Fruit fly (Drosophila melanogaster) whole organism, embryonic: Measurements from ENCODE around the gene Pxd.

Experiments
- Aef1 ChIP-seq: fragments of 200-800 bp; sonication (Bioruptor generic); IDR thresholded peaks from 3 replicates; pipeline ENCODE4 v1.3.6; 2022; ENCODE audit warnings: missing biosample characterization, missing genetic modification characterization
- Atf3 ChIP-seq: fragments of 200-800 bp; sonication (Bioruptor generic); optimal IDR thresholded peaks from 3 replicates; lab custom pipeline; 2016; ENCODE audit warnings: missing biosample characterization, missing genetic modification characterization
- Awh ChIP-seq: fragments of 200-800 bp; sonication (Bioruptor generic); IDR thresholded peaks from 2 replicates; pipeline ENCODE4, ENCODE4 v1.3.6; 2022; ENCODE audit warnings: missing biosample characterization, missing genetic modification characterization
- Bteb2 ChIP-seq: fragments of 200-800 bp; sonication (Bioruptor generic); optimal IDR thresholded peaks from 2 replicates; lab custom pipeline; 2016; ENCODE audit warnings: missing biosample characterization, missing genetic modification characterization
- CG10147 ChIP-seq: fragments of 200-800 bp; sonication (Bioruptor generic); optimal IDR thresholded peaks from 2 replicates; lab custom pipeline; 2019; ENCODE audit warnings: missing biosample characterization, mild to moderate bottlenecking, missing genetic modification characterization, moderate library complexity
- CG10321 ChIP-seq: fragments of 200-800 bp; sonication (Bioruptor generic); IDR thresholded peaks from 2 replicates; pipeline ENCODE4 v1.3.6; 2022; ENCODE audit warnings: missing biosample characterization, missing genetic modification characterization
- CG12769 ChIP-seq: fragments of 200-800 bp; sonication (Bioruptor generic); optimal IDR thresholded peaks from 2 replicates; lab custom pipeline; 2019; ENCODE audit warnings: missing biosample characterization, mild to moderate bottlenecking, missing genetic modification characterization, moderate library complexity
- CG13424 ChIP-seq: fragments of 200-800 bp; sonication (Bioruptor generic); optimal IDR thresholded peaks from 2 replicates; lab custom pipeline; 2019; ENCODE audit warnings: missing biosample characterization, mild to moderate bottlenecking, missing genetic modification characterization, moderate library complexity
- CG14860 ChIP-seq: fragments of 200-800 bp; sonication (Bioruptor generic); IDR thresholded peaks from 3 replicates; pipeline ENCODE4 v1.3.6; 2022; ENCODE audit warnings: missing biosample characterization, missing genetic modification characterization; ENCODE audit not compliant: partially characterized antibody
- CG16815 ChIP-seq: fragments of 200-800 bp; sonication (Bioruptor generic); optimal IDR thresholded peaks from 3 replicates; lab custom pipeline; 2017; ENCODE audit warnings: missing biosample characterization, mild to moderate bottlenecking, missing genetic modification characterization
- CG16863 ChIP-seq: fragments of 200-800 bp; sonication (Bioruptor generic); optimal IDR thresholded peaks from 3 replicates; lab custom pipeline; 2016; ENCODE audit warnings: missing biosample characterization, missing genetic modification characterization
- CG2202 ChIP-seq: fragments of 200-800 bp; sonication (Bioruptor generic); optimal IDR thresholded peaks from 2 replicates; lab custom pipeline; 2018; ENCODE audit warnings: missing biosample characterization, mild to moderate bottlenecking, missing genetic modification characterization
- CG30431 ChIP-seq: fragments of 200-800 bp; sonication (Bioruptor generic); optimal IDR thresholded peaks from 2 replicates; lab custom pipeline; 2017; ENCODE audit warnings: missing biosample characterization, missing genetic modification characterization
- CG31224 ChIP-seq: fragments of 200-800 bp; sonication (Bioruptor generic); IDR thresholded peaks from 2 replicates; pipeline ENCODE4 v1.3.6; 2022; ENCODE audit warnings: missing biosample characterization, missing genetic modification characterization
- CG33213 ChIP-seq: fragments of 200-800 bp; sonication (Bioruptor generic); optimal IDR thresholded peaks from 3 replicates; lab custom pipeline; 2016; ENCODE audit warnings: missing biosample characterization, missing genetic modification characterization
- CG43689 ChIP-seq: fragments of 200-800 bp; sonication (Bioruptor generic); IDR thresholded peaks from 2 replicates; pipeline ENCODE4 v1.3.6; 2022; ENCODE audit warnings: missing biosample characterization, missing genetic modification characterization
- CG8281 ChIP-seq: fragments of 200-800 bp; sonication (Bioruptor generic); optimal IDR thresholded peaks from 2 replicates; lab custom pipeline; 2018; ENCODE audit warnings: missing biosample characterization, mild to moderate bottlenecking, missing genetic modification characterization, moderate library complexity
- D19A ChIP-seq: fragments of 200-800 bp; optimal IDR thresholded peaks from 3 replicates; lab custom pipeline; 2019; ENCODE audit warnings: missing biosample characterization, mild to moderate bottlenecking, missing genetic modification characterization, moderate library complexity
- D19B ChIP-seq: fragments of 200-800 bp; sonication (Bioruptor generic); optimal IDR thresholded peaks from 2 replicates; lab custom pipeline; 2017; ENCODE audit warnings: missing biosample characterization, mild to moderate bottlenecking, missing genetic modification characterization
- Dbx ChIP-seq: fragments of 200-800 bp; sonication (Bioruptor generic); IDR thresholded peaks from 3 replicates; pipeline ENCODE4 v1.3.6; 2022; ENCODE audit warnings: missing biosample characterization, missing genetic modification characterization
- Drgx ChIP-seq: fragments of 200-800 bp; sonication (Bioruptor generic); IDR thresholded peaks from 2 replicates; pipeline ENCODE4 v1.3.6; 2022; ENCODE audit warnings: missing biosample characterization, missing genetic modification characterization
- Fer3 ChIP-seq: fragments of 200-800 bp; sonication (Bioruptor generic); optimal IDR thresholded peaks from 2 replicates; lab custom pipeline; 2018; ENCODE audit warnings: missing biosample characterization, mild to moderate bottlenecking, missing genetic modification characterization, moderate library complexity
- MESR4 ChIP-seq: fragments of 200-800 bp; sonication (Bioruptor generic); optimal IDR thresholded peaks from 2 replicates; lab custom pipeline; 2018; ENCODE audit warnings: missing biosample characterization, mild to moderate bottlenecking, missing genetic modification characterization, moderate library complexity
- Ssrp ChIP-seq: fragments of 200-800 bp; sonication (Bioruptor generic); optimal IDR thresholded peaks from 2 replicates; lab custom pipeline; 2018; ENCODE audit warnings: missing biosample characterization, mild to moderate bottlenecking, missing genetic modification characterization, moderate library complexity
- Stat92E ChIP-seq, 3 experiments: fragments of >200 bp in 2 of 3; fragments of 200-800 bp in 1 of 3; sonication (Bioruptor generic) in 1 of 3; optimal IDR thresholded peaks; 2 replicates each; lab custom pipeline; 2017 to 2019; ENCODE audit warnings: missing biosample characterization in 3 of 3, missing genetic modification characterization in 3 of 3, mild to moderate bottlenecking in 1 of 3, moderate library complexity in 1 of 3
- br ChIP-seq: fragments of >200 bp; optimal IDR thresholded peaks from 2 replicates; lab custom pipeline; 2017
- cad ChIP-seq: fragments of >200 bp; optimal IDR thresholded peaks from 2 replicates; lab custom pipeline; 2017; ENCODE audit warnings: missing biosample characterization, missing genetic modification characterization
- croc ChIP-seq: fragments of 200-800 bp; sonication (Bioruptor generic); conservative IDR thresholded peaks from 3 replicates; pipeline ENCODE4 v1.3.6; 2022; ENCODE audit warnings: missing biosample characterization, missing genetic modification characterization
- crol ChIP-seq: fragments of 200-800 bp; sonication (Bioruptor generic); IDR thresholded peaks from 2 replicates; pipeline ENCODE4 v1.3.6; 2022; ENCODE audit warnings: missing biosample characterization, missing genetic modification characterization
- dm ChIP-seq: fragments of 200-800 bp; sonication (Bioruptor generic); optimal IDR thresholded peaks from 3 replicates; lab custom pipeline; 2016; ENCODE audit warnings: missing biosample characterization, missing genetic modification characterization
- eve ChIP-seq, 2 experiments: fragments of >200 bp; optimal IDR thresholded peaks; 2 replicates each; lab custom pipeline; 2017; ENCODE audit warnings: missing biosample characterization in 2 of 2, missing genetic modification characterization in 2 of 2
- exex ChIP-seq: fragments of 200-800 bp; sonication (Bioruptor generic); optimal IDR thresholded peaks from 4 replicates; lab custom pipeline; 2018; ENCODE audit warnings: missing biosample characterization, mild to moderate bottlenecking, missing genetic modification characterization, moderate library complexity
- fd3F ChIP-seq: fragments of 200-800 bp; sonication (Bioruptor generic); optimal IDR thresholded peaks from 2 replicates; lab custom pipeline; 2018; ENCODE audit warnings: missing biosample characterization, mild to moderate bottlenecking, missing genetic modification characterization, moderate library complexity
- fd64A ChIP-seq: fragments of 200-800 bp; sonication (Bioruptor generic); optimal IDR thresholded peaks from 3 replicates; lab custom pipeline; 2018; ENCODE audit warnings: missing biosample characterization, mild to moderate bottlenecking, missing genetic modification characterization
- gfzf ChIP-seq: fragments of 200-800 bp; sonication (Bioruptor generic); optimal IDR thresholded peaks from 2 replicates; lab custom pipeline; 2016; ENCODE audit warnings: missing biosample characterization, mild to moderate bottlenecking, missing genetic modification characterization, moderate library complexity
- her ChIP-seq: fragments of 200-800 bp; sonication (Bioruptor generic); optimal IDR thresholded peaks from 2 replicates; lab custom pipeline; 2016; ENCODE audit warnings: missing biosample characterization, missing genetic modification characterization
- inv ChIP-seq: fragments of 200-800 bp; sonication (Bioruptor generic); IDR thresholded peaks from 2 replicates; pipeline ENCODE4 v1.3.6; 2022; ENCODE audit warnings: missing biosample characterization, missing genetic modification characterization; ENCODE audit not compliant: partially characterized antibody
- onecut ChIP-seq: fragments of 200-800 bp; sonication (Bioruptor generic); IDR thresholded peaks from 2 replicates; pipeline ENCODE4 v1.3.6; 2022; ENCODE audit warnings: missing biosample characterization, missing genetic modification characterization
- pnt ChIP-seq: fragments of 200-800 bp; sonication (Bioruptor generic); optimal IDR thresholded peaks from 3 replicates; lab custom pipeline; 2016; ENCODE audit warnings: missing biosample characterization, missing genetic modification characterization
- psq ChIP-seq: fragments of 200-800 bp; sonication (Bioruptor generic); optimal IDR thresholded peaks from 2 replicates; lab custom pipeline; 2017; ENCODE audit warnings: missing biosample characterization, missing genetic modification characterization
- pzg ChIP-seq: fragments of 200-800 bp; sonication (Bioruptor generic); optimal IDR thresholded peaks from 3 replicates; lab custom pipeline; 2018; ENCODE audit warnings: missing biosample characterization, mild to moderate bottlenecking, missing genetic modification characterization, moderate library complexity
- sc ChIP-seq, 3 experiments: fragments of >200 bp in 2 of 3; fragments of 200-800 bp in 1 of 3; sonication (Bioruptor generic) in 1 of 3; optimal IDR thresholded peaks; 2 replicates in 2 of 3; 3 replicates in 1 of 3; lab custom pipeline; 2017; ENCODE audit warnings: mild to moderate bottlenecking in 1 of 3, missing biosample characterization in 1 of 3, missing genetic modification characterization in 1 of 3, missing genetic modification reagents in 1 of 3
- schlank ChIP-seq: fragments of 200-800 bp; sonication (Bioruptor generic); optimal IDR thresholded peaks from 2 replicates; lab custom pipeline; 2018; ENCODE audit warnings: missing biosample characterization, mild to moderate bottlenecking, missing genetic modification characterization
- sd ChIP-seq: fragments of 200-800 bp; sonication (Bioruptor generic); optimal IDR thresholded peaks from 3 replicates; lab custom pipeline; 2018; ENCODE audit warnings: missing biosample characterization, mild to moderate bottlenecking, missing genetic modification characterization, moderate library complexity
- sens-2 ChIP-seq: fragments of 200-800 bp; sonication (Bioruptor generic); IDR thresholded peaks from 2 replicates; pipeline ENCODE4 v1.3.6; 2022; ENCODE audit warnings: missing biosample characterization, missing genetic modification characterization
- sisA ChIP-seq: fragments of 200-800 bp; sonication (Bioruptor generic); IDR thresholded peaks from 2 replicates; pipeline ENCODE4 v1.3.6; 2022; ENCODE audit warnings: missing biosample characterization, missing genetic modification characterization
- toy ChIP-seq: fragments of 200-800 bp; sonication (Bioruptor generic); IDR thresholded peaks from 2 replicates; pipeline ENCODE4 v1.3.6; 2022; ENCODE audit warnings: missing biosample characterization, missing genetic modification characterization
- zf30C ChIP-seq: fragments of 200-800 bp; sonication (Bioruptor generic); optimal IDR thresholded peaks from 3 replicates; lab custom pipeline; 2018; ENCODE audit warnings: missing biosample characterization, mild to moderate bottlenecking, missing genetic modification characterization

Pxd gene

DNA sequence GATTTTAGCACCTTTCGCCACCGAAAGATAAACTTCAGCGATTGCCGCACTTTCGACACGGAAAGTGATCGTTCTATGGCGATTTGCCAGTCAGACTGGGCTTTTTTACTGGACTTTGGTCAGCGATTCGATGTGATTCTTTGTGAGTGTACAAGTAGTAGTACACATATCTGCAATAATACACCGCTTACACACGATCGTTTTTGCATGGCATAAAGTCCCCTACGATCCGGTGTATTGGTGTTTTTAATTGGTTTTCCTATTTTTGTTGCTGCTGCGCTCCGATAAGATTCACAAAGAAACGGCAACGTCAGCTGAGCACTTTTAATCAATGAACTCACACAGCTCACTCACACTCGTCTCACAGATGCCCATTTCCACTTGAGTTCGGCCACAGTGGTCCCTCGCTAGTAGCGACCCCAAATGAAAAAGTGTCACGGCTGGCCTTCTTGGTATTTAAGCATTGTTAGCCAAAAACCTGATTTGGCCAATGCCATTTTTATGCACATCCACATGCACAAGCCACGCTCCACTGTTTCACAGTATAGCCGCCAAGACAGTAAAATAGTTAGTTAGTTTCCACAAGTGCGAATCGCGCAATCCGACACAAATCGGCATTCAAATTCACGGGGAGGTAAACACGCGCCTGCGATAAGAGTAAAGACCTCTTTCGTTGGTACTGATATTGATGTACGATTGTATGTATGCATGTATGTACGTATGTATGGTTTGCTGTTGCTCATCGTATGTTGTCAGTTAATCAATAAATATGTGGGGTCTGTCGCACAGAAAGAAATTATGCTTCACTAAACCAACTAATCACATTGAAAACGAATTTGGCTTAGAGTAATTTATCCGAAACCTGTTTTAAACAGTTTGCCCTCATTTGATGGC is 27.9 kb upstream of the Pxd start (continued):
- peak; percentile 89 for TF ChIP-seq CG16863 (GFP tag; lab: Kevin White, UChicago)
- peak; percentile 87 for TF ChIP-seq Atf3 (GFP tag; lab: Kevin White, UChicago)
- peak; percentile 95 for TF ChIP-seq Fer3 (tag; lab: Kevin White, UChicago)
- TF ChIP-seq br (lab: Kevin White, UChicago), result no peak
- peak; percentile 31 for TF ChIP-seq psq
- peak; percentile 68 for TF ChIP-seq croc
- TF ChIP-seq CG33213 (GFP tag; lab: Kevin White, UChicago), result peak; percentile 89
- TF ChIP-seq Bteb2, result peak; percentile 95
- peak; percentile 96 for TF ChIP-seq exex (tag; lab: Kevin White, UChicago)
- TF ChIP-seq Stat92E (GFP tag; optimal IDR thresholded peaks at IDR 0.05; lab: Kevin White, UChicago), result no peak
- no peak for TF ChIP-seq sc (optimal IDR thresholded peaks at IDR 0.05; lab: Kevin White, UChicago)
- no peak for TF ChIP-seq sc (GFP tag; optimal IDR thresholded peaks at IDR 0.05; lab: Kevin White, UChicago)
- TF ChIP-seq fd3F (GFP tag; lab: Kevin White, UChicago), result peak; percentile 95
- peak; percentile 99 for TF ChIP-seq CG12769 (tag; lab: Kevin White, UChicago)
- peak; percentile 91 for TF ChIP-seq CG13424 (tag; lab: Kevin White, UChicago)
- peak; percentile 77 for TF ChIP-seq Ssrp (tag; lab: Kevin White, UChicago)
- no peak for TF ChIP-seq CG14860 (GFP tag; lab: Robert Waterston, UW)
- peak; percentile 85 for TF ChIP-seq pnt (GFP tag; lab: Kevin White, UChicago)
- peak; percentile 85 for TF ChIP-seq CG10147 (GFP tag; lab: Kevin White, UChicago)
- TF ChIP-seq gfzf (GFP tag; lab: Kevin White, UChicago), result peak; percentile 11
- peak; percentile 92 for TF ChIP-seq Awh (GFP tag; lab: Robert Waterston, UW)
- TF ChIP-seq CG8281 (tag; lab: Kevin White, UChicago), result peak; percentile 92
- peak in 1 of 2 experiments; percentile 83 for TF ChIP-seq eve (GFP tag; optimal IDR thresholded peaks at IDR 0.05; lab: Kevin White, UChicago)
- TF ChIP-seq Dbx (GFP tag; lab: Robert Waterston, UW), result peak; percentile 98
- TF ChIP-seq CG2202, result no peak
- TF ChIP-seq cad, result no peak
- TF ChIP-seq inv (GFP tag; lab: Robert Waterston, UW), result peak; percentile 11; the same call in 1 of the 2 replicates
- peak; percentile 81 for TF ChIP-seq dm (GFP tag; lab: Kevin White, UChicago)
- TF ChIP-seq CG43689, result peak; percentile 91
- TF ChIP-seq crol (GFP tag; lab: Robert Waterston, UW), result peak; percentile 67
- TF ChIP-seq CG31224 (GFP tag; lab: Robert Waterston, UW), result peak; percentile 94
- TF ChIP-seq MESR4, result peak; percentile 38
- TF ChIP-seq sens-2 (GFP tag; lab: Robert Waterston, UW), result peak; percentile 93
- TF ChIP-seq her (GFP tag; lab: Kevin White, UChicago), result peak; percentile 96
- peak; percentile 93 for TF ChIP-seq sd (tag; lab: Kevin White, UChicago)
- peak; percentile 80 for TF ChIP-seq CG10321 (GFP tag; lab: Robert Waterston, UW)
- peak; percentile 30 for TF ChIP-seq fd64A (GFP tag; lab: Kevin White, UChicago)
- peak; percentile 94 for TF ChIP-seq toy (GFP tag; lab: Robert Waterston, UW)
- peak; percentile 93 for TF ChIP-seq sisA
- TF ChIP-seq CG16815 (GFP tag; lab: Kevin White, UChicago), result peak; percentile 91
- TF ChIP-seq schlank (tag; lab: Kevin White, UChicago), result peak; percentile 97
- TF ChIP-seq D19B (GFP tag; lab: Kevin White, UChicago), result peak; percentile 85
- TF ChIP-seq zf30C, result peak; percentile 68
- peak; percentile 76 for TF ChIP-seq onecut (GFP tag; lab: Robert Waterston, UW)
- peak; percentile 60 for TF ChIP-seq D19A (tag; lab: Kevin White, UChicago)
- peak; percentile 97 for TF ChIP-seq Drgx
- peak; percentile 97 for TF ChIP-seq Aef1 (GFP tag; lab: Robert Waterston, UW)
- peak; percentile 86 for TF ChIP-seq CG30431 (GFP tag; lab: Kevin White, UChicago)
- peak; percentile 36 for TF ChIP-seq pzg (GFP tag; lab: Kevin White, UChicago)
